Worm (Caenorhabditis elegans) whole organism, L4 larva: ENCODE results near the gene fmo-4.

Source experiments
- F49E8.2 ChIP-seq: sonication (generic microtip); optimal IDR thresholded peaks from 2 replicates; lab custom pipeline; 2016; ENCODE audit warnings: missing compliant biosample characterization, mild to moderate bottlenecking, missing genetic modification characterization, borderline replicate concordance
- aly-2 ChIP-seq: sonication (generic microtip); optimal IDR thresholded peaks from 2 replicates; lab custom pipeline; 2018; ENCODE audit warnings: missing biosample characterization, missing genetic modification characterization
- daf-12 ChIP-seq: fragments of 150-350 bp; optimal IDR thresholded peaks from 2 replicates; lab custom pipeline; 2014; ENCODE audit warnings: missing biosample characterization, missing genetic modification reagents, missing genetic modification characterization
- tag-97 ChIP-seq: fragments of 200-800 bp; sonication (Bioruptor generic); IDR thresholded peaks from 2 replicates; pipeline ENCODE4 v1.3.6; 2022; ENCODE audit warnings: missing genetic modification characterization, missing compliant biosample characterization

ce11 chrV:13562748-13563147 lies 43.8 kb downstream of the fmo-4 start:
- TF ChIP-seq daf-12 (tag; lab: Kevin White, UChicago) (no peak), tag-97 (GFP tag; lab: Robert Waterston, UW) (no peak), F49E8.2 (no peak), aly-2 (tag; lab: Kevin White, UChicago) (no peak)
